Fruit fly (Drosophila melanogaster) whole organism, wandering third instar larva: Measurements from ENCODE around the gene CG9649.

Experiments
- Abd-B ChIP-seq: fragments of >200 bp; optimal IDR thresholded peaks from 2 replicates; lab custom pipeline; 2017; ENCODE audit warnings: missing biosample characterization, missing genetic modification characterization
- Dif ChIP-seq: fragments of 200-275, 200-300 bp; sonication (Bioruptor generic); optimal IDR thresholded peaks from 2 replicates; lab custom pipeline; 2018; ENCODE audit warnings: missing biosample characterization, missing genetic modification characterization; ENCODE audit not compliant: partially characterized antibody
- Myc ChIP-seq: fragments of >200 bp; optimal IDR thresholded peaks from 2 replicates; lab custom pipeline; 2017
- OdsH ChIP-seq: fragments of 200-800 bp; sonication (Bioruptor generic); optimal IDR thresholded peaks from 2 replicates; lab custom pipeline; 2016; ENCODE audit warnings: missing biosample characterization, mild to moderate bottlenecking, missing genetic modification characterization
- Sp1 ChIP-seq: fragments of 200-800 bp; sonication (Bioruptor generic); optimal IDR thresholded peaks from 3 replicates; lab custom pipeline; 2019; ENCODE audit warnings: missing biosample characterization, mild to moderate bottlenecking, missing genetic modification characterization, moderate library complexity
- Vsx2 ChIP-seq: fragments of 200-300, 225-300 bp; sonication (Bioruptor generic); optimal IDR thresholded peaks from 2 replicates; lab custom pipeline; 2018; ENCODE audit warnings: missing biosample characterization, missing genetic modification characterization; ENCODE audit not compliant: partially characterized antibody
- brk ChIP-seq: fragments of 200-800 bp; sonication (Bioruptor generic); optimal IDR thresholded peaks from 2 replicates; lab custom pipeline; 2016; ENCODE audit warnings: missing biosample characterization, mild to moderate bottlenecking, missing genetic modification characterization
- dl ChIP-seq, 2 experiments: fragments of 175-275, 200-275 bp in 1 of 2; fragments of 200-275 bp in 1 of 2; sonication (Bioruptor generic); optimal IDR thresholded peaks; lab custom pipeline; 2018; ENCODE audit warnings: mild to moderate bottlenecking in 2 of 2, missing biosample characterization in 2 of 2, missing genetic modification characterization in 2 of 2, moderate library complexity in 2 of 2; ENCODE audit not compliant: partially characterized antibody in 2 of 2, insufficient read depth in 1 of 2
- ey ChIP-seq: fragments of 200-800 bp; sonication (Bioruptor generic); optimal IDR thresholded peaks from 2 replicates; lab custom pipeline; 2016; ENCODE audit warnings: missing biosample characterization, missing genetic modification characterization
- h ChIP-seq: fragments of 200-800 bp; sonication (Bioruptor generic); optimal IDR thresholded peaks from 3 replicates; lab custom pipeline; 2016; ENCODE audit warnings: missing biosample characterization, mild to moderate bottlenecking, missing genetic modification characterization
- psq ChIP-seq: fragments of 200-800 bp; sonication (Bioruptor generic); optimal IDR thresholded peaks from 3 replicates; lab custom pipeline; 2017; ENCODE audit warnings: missing biosample characterization, mild to moderate bottlenecking, missing genetic modification characterization, moderate library complexity
- usp ChIP-seq: fragments of >200 bp; optimal IDR thresholded peaks from 2 replicates; lab custom pipeline; 2017; ENCODE audit warnings: missing biosample characterization, missing genetic modification characterization

dm6 chr3R:14220105-14220504 lies 2.4 kb upstream of the CG9649 start, which contains the start of gene CG31326:
- TF ChIP-seq dl (GFP tag; optimal IDR thresholded peaks at IDR 0.05; lab: Kevin White, UChicago; ENCODE audit: insufficient read depth in 1 of 2, partially characterized antibody in 2 of 2): no peak
- no peak for TF ChIP-seq Abd-B (GFP tag; lab: Kevin White, UChicago)
- TF ChIP-seq OdsH (GFP tag; lab: Kevin White, UChicago): no peak
- no peak for TF ChIP-seq brk (GFP tag; lab: Kevin White, UChicago)
- no peak for TF ChIP-seq Vsx2 (GFP tag; lab: Kevin White, UChicago)
- TF ChIP-seq usp (GFP tag; lab: Kevin White, UChicago): no peak
- no peak for TF ChIP-seq Myc (lab: Kevin White, UChicago)
- TF ChIP-seq Dif: no peak
- TF ChIP-seq h (GFP tag; lab: Kevin White, UChicago): no peak
- TF ChIP-seq psq (GFP tag; lab: Kevin White, UChicago): no peak
- TF ChIP-seq Sp1 (GFP tag; lab: Kevin White, UChicago): no peak
- no peak for TF ChIP-seq ey (GFP tag; lab: Kevin White, UChicago)
